Worm (Caenorhabditis elegans) whole organism, L4/young adult: ENCODE measurements around the gene rgs-2.

Source experiments
- W03F9.2 ChIP-seq: fragments of 150-350 bp; optimal IDR thresholded peaks from 2 replicates; lab custom pipeline; 2014; ENCODE audit warnings: missing biosample characterization, missing genetic modification characterization
- dao-5 ChIP-seq: sonication (generic microtip); optimal IDR thresholded peaks from 2 replicates; lab custom pipeline; 2016; ENCODE audit warnings: missing genotype, missing genetic modification characterization, moderate library complexity, missing compliant biosample characterization
- him-1 ChIP-seq: sonication (generic microtip); optimal IDR thresholded peaks from 2 replicates; lab custom pipeline; 2016; ENCODE audit warnings: missing genotype, missing genetic modification reagents, missing genetic modification characterization, missing compliant biosample characterization

Gene rgs-2

ce11 chrX:12731188-12731857, 18.9 kb downstream of the rgs-2 start, which contains the start of gene pgp-12:
Gene pgp-12, plus strand, starts transcription at chrX:12731807.
- no peak for TF ChIP-seq dao-5 (tag; lab: Kevin White, UChicago)
- TF ChIP-seq W03F9.2 (tag; lab: Kevin White, UChicago), result no peak
- no peak for TF ChIP-seq him-1 (tag; lab: Kevin White, UChicago)

DNA sequence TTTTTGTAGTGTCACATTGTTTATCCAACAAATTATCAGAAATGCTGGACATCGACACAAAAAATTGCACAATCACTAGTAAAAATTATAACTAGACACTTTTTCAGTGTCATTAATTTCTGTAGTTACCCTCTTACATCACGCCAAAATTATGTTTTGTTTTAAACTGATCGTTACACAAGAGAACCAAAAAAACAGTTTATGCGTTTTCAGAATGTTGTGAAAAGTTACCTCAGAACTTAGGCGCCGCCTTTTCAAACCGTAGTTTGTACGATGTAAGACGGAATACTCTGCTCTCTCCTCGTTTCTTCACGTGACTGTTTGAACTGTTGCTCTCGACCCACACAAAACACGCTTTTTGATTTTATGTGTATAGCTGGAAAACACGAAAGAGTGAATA, 26.0 kb downstream of the rgs-2 start, which contains the start of gene pgp-13:
Gene pgp-13 (plus strand): TSS at position 301 of the 400 bp plus-strand sequence.
- no peak for TF ChIP-seq dao-5 (tag; lab: Kevin White, UChicago)
- no peak for TF ChIP-seq him-1 (tag; lab: Kevin White, UChicago)
- no peak for TF ChIP-seq W03F9.2 (tag; lab: Kevin White, UChicago)

DNA sequence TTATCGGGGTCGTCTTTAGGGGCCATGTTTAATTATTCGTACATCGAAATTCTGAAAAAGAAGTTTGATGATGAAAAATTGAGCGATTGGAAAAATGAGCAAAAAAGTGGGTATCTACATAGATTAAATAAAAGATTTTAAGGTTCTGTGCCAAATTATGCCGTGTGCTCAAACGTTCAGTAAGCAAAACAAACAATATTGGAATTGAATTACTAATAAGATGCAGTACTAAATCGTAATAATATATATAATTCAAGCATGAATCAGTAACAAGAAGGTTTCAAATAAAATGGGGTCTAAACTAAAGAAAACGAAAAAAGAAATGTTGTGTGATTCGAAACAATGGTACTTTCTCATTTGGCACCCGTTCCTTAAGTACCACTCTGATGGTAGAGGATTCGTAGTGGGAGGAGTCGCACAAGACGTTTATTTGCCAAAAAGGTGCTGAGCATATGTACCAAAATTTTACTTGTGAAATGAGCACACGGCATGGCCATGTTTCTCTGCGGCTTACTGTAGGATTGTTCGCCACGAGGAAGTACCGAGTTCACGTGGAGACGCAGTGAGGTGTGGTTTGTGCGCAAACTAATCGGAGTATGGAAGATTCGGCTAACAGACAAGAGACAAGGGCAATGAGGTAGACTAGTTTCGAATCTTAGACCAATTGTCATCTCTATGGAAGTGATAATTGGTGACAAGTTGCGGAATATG, 37.2 kb downstream of the rgs-2 start, which contains the start of gene pgp-14:
Gene pgp-14 (minus strand): TSS at position 51 of the 711 bp plus-strand sequence.
- TF ChIP-seq dao-5 (tag; lab: Kevin White, UChicago), result no peak

DNA sequence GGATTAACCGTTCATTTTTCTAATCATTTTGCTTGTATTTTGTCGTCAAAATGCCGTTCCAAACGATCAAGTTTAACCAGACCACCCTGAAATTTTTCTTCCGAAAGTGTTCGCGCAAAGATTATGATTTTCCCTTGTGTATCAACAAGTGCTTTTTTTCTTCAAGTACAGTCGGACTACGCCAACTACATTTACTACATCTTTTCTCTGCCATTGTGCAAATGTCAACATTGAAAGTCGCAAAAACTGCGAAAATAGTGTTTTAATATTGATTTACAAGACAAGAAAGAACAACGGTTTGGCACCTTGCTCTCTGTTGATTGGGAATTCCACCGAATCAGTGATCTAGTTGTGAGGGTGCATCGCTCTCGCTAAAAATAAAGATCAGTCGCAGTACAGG, 38.4 kb downstream of the rgs-2 start:
- TF ChIP-seq W03F9.2 (tag; lab: Kevin White, UChicago), result no peak

- TF ChIP-seq W03F9.2 (tag; lab: Kevin White, UChicago), result no peak
Measured at ce11 chrX:12754043-12754442, 41.6 kb downstream of the rgs-2 start.

DNA sequence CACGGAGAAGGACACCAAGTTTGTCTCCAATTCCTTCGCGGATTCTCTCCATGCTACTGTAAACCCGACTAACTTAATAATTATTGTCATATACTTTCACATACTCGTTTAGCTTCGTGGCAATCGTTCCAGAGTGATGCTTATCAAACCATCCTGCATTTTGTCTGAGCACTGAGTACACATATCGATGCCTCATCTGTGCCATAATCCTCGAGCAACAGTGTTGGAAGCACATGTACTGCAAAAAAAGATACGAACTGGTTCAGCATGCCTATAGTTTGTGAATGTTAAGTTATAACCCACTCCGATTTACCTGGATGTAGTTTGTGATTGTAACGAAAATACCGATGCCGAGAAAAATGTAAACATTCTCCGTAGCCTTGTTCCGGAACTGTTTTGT, 42.6 kb downstream of the rgs-2 start:
- no peak for TF ChIP-seq him-1 (tag; lab: Kevin White, UChicago)
- TF ChIP-seq dao-5 (tag; lab: Kevin White, UChicago), result no peak
- TF ChIP-seq W03F9.2 (tag; lab: Kevin White, UChicago), result no peak

- TF ChIP-seq him-1 (tag; lab: Kevin White, UChicago) (no peak), W03F9.2 (tag; lab: Kevin White, UChicago) (no peak), dao-5 (tag; lab: Kevin White, UChicago) (no peak)
Measured at ce11 chrX:12759010-12759409, 46.6 kb downstream of the rgs-2 start.

DNA sequence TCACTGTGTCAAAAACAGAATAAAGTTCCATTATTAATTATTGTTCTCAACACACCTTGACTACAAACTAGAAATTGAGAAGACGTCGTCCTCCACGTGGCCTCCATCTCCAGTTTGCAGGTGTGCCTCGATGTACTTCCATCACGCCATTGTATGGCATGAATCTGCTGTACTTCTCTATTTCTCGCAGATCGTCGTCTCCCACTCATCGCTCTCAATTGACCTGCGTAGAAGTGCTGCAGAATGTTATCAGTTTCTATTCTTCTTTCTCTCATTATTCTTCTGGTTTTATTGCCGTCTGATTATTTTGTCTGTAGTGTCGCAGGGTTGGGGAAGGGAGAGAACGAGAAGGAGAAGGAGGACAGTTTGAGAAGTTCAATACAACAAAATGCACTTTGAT, 47.2 kb downstream of the rgs-2 start:
- TF ChIP-seq him-1 (tag; lab: Kevin White, UChicago), result no peak
- TF ChIP-seq dao-5 (tag; lab: Kevin White, UChicago), result no peak
- no peak for TF ChIP-seq W03F9.2 (tag; lab: Kevin White, UChicago)

- TF ChIP-seq dao-5 (tag; lab: Kevin White, UChicago), result no peak
- no peak for TF ChIP-seq him-1 (tag; lab: Kevin White, UChicago)
Measured at ce11 chrX:12761295-12761775, 48.9 kb downstream of the rgs-2 start.

DNA sequence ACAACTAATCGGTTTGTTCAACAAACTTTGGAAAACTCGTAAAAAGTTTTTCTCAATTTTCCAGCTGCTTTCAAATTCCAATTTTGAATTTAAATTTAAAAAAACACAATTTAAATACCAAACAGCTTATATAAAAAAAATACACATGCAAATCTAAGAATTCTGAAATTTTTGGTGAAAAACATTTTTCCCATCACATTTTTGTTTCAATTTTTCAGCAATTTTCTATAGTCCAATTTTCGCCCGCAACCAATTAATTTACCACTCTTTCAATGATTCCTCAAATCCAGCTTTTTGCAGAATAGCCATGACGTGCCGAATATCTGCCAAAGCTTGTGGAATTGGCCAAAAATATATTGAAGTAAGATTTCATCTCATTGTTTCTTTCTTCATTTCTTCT, 49.3 kb downstream of the rgs-2 start, which contains the start of gene cept-1:
Gene cept-1 (plus strand): TSS at position 301 of the 400 bp plus-strand sequence.
- no peak for TF ChIP-seq dao-5 (tag; lab: Kevin White, UChicago)
- TF ChIP-seq him-1 (tag; lab: Kevin White, UChicago), result no peak
- TF ChIP-seq W03F9.2 (tag; lab: Kevin White, UChicago), result no peak

- no peak for TF ChIP-seq dao-5 (tag; lab: Kevin White, UChicago)
- no peak for TF ChIP-seq W03F9.2 (tag; lab: Kevin White, UChicago)
- TF ChIP-seq him-1 (tag; lab: Kevin White, UChicago), result no peak
Measured at ce11 chrX:12764009-12764408, 51.6 kb downstream of the rgs-2 start.

DNA sequence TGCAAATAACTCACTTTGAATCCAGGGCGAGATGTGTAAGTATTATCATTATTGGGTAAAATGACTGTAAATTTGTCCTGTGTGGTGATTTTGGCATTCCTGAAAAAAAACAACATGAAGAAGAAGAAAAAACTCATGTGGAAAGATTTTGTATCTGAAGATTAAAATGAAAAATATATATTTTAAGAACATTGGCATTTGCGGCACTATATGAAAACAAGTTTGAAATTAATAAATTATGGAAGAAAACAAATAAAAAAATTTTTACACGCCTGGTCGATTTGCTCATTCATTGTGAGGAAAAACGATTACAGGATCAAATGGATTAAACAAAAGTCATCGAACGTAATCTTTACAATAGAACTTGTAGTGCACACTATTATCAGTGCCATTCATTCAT, 57.2 kb downstream of the rgs-2 start, which contains the start of gene ilc-17.1:
Gene ilc-17.1 (minus strand): TSS at position 101 of the 400 bp plus-strand sequence.
- no peak for TF ChIP-seq W03F9.2 (tag; lab: Kevin White, UChicago)
- TF ChIP-seq dao-5 (tag; lab: Kevin White, UChicago), result no peak
- no peak for TF ChIP-seq him-1 (tag; lab: Kevin White, UChicago)
